Worm (Caenorhabditis elegans) whole organism, late embryonic: Measurements from ENCODE around the gene JC8.4.

Source experiments
- C08G9.2 ChIP-seq: sonication (generic microtip); optimal IDR thresholded peaks from 2 replicates; lab custom pipeline; 2016; ENCODE audit warnings: mild to moderate bottlenecking, missing genetic modification characterization, moderate library complexity, missing compliant biosample characterization
- C38D4.7 ChIP-seq: fragments of 200-800 bp; sonication (Bioruptor generic); optimal IDR thresholded peaks from 2 replicates; lab custom pipeline; 2018; ENCODE audit warnings: mild to moderate bottlenecking, missing genetic modification characterization, moderate library complexity, missing compliant biosample characterization
- F13H6.1 ChIP-seq: sonication (generic microtip); optimal IDR thresholded peaks from 2 replicates; lab custom pipeline; 2016; ENCODE audit warnings: missing genetic modification characterization, missing compliant biosample characterization
- K09A11.1 ChIP-seq: sonication (generic microtip); optimal IDR thresholded peaks from 2 replicates; lab custom pipeline; 2017; ENCODE audit warnings: antibody characterized with exemption, mild to moderate bottlenecking, missing genetic modification characterization, missing compliant biosample characterization; ENCODE audit not compliant: insufficient read depth
- ahr-1 ChIP-seq: sonication (generic microtip); optimal IDR thresholded peaks from 2 replicates; lab custom pipeline; 2016; ENCODE audit warnings: missing genetic modification characterization, missing compliant biosample characterization
- ama-1 ChIP-seq: fragments of 150-350 bp; optimal IDR thresholded peaks from 2 replicates; lab custom pipeline; 2014
- ceh-14 ChIP-seq: sonication (generic microtip); optimal IDR thresholded peaks from 2 replicates; lab custom pipeline; 2016; ENCODE audit warnings: missing genotype, missing genetic modification characterization, missing compliant biosample characterization
- ceh-18 ChIP-seq: sonication (generic microtip); optimal IDR thresholded peaks from 2 replicates; lab custom pipeline; 2016; ENCODE audit warnings: missing genetic modification characterization, missing compliant biosample characterization
- ceh-19 ChIP-seq: fragments of 200-800 bp; sonication (Bioruptor generic); optimal IDR thresholded peaks from 2 replicates; lab custom pipeline; 2018; ENCODE audit warnings: mild to moderate bottlenecking, missing genetic modification characterization, missing compliant biosample characterization
- ceh-2 ChIP-seq: sonication (generic microtip); optimal IDR thresholded peaks from 2 replicates; lab custom pipeline; 2016; ENCODE audit warnings: missing genotype, missing genetic modification characterization, missing compliant biosample characterization
- ceh-22 ChIP-seq: sonication (generic microtip); optimal IDR thresholded peaks from 2 replicates; lab custom pipeline; 2017; ENCODE audit warnings: missing biosample characterization, missing genetic modification characterization
- ceh-24 ChIP-seq: sonication (generic microtip); optimal IDR thresholded peaks from 2 replicates; lab custom pipeline; 2016; ENCODE audit warnings: mild to moderate bottlenecking, missing genetic modification characterization, missing compliant biosample characterization
- ceh-30 ChIP-seq: fragments of 150-350 bp; optimal IDR thresholded peaks from 2 replicates; lab custom pipeline; 2014; ENCODE audit warnings: missing biosample characterization, missing genetic modification characterization
- ceh-34 ChIP-seq: sonication (generic microtip); optimal IDR thresholded peaks from 2 replicates; lab custom pipeline; 2016; ENCODE audit warnings: mild to moderate bottlenecking, missing genetic modification characterization, missing compliant biosample characterization
- ceh-45 ChIP-seq: fragments of 200-800 bp; sonication (Bioruptor generic); IDR thresholded peaks from 2 replicates; pipeline ENCODE4 v1.3.6; 2022; ENCODE audit warnings: missing genetic modification reagents, missing genetic modification characterization, missing compliant biosample characterization
- ceh-48 ChIP-seq: sonication (generic microtip); optimal IDR thresholded peaks from 2 replicates; lab custom pipeline; 2016; ENCODE audit warnings: missing genetic modification characterization, inconsistent platforms, missing compliant biosample characterization
- che-1 ChIP-seq: sonication (generic microtip); optimal IDR thresholded peaks from 2 replicates; lab custom pipeline; 2016; ENCODE audit warnings: mild to moderate bottlenecking, missing genetic modification characterization, missing compliant biosample characterization
- elt-4 ChIP-seq: sonication (generic microtip); optimal IDR thresholded peaks from 2 replicates; lab custom pipeline; 2016; ENCODE audit warnings: missing genetic modification characterization, missing compliant biosample characterization
- ets-4 ChIP-seq: sonication (generic microtip); optimal IDR thresholded peaks from 2 replicates; lab custom pipeline; 2016; ENCODE audit warnings: missing genetic modification characterization, missing compliant biosample characterization
- eyg-1 ChIP-seq: sonication (generic microtip); optimal IDR thresholded peaks from 2 replicates; lab custom pipeline; 2016; ENCODE audit warnings: missing genotype, missing genetic modification characterization, missing compliant biosample characterization
- fax-1 ChIP-seq: sonication (generic microtip); optimal IDR thresholded peaks from 2 replicates; lab custom pipeline; 2016; ENCODE audit warnings: missing genotype, missing genetic modification characterization, missing compliant biosample characterization
- fkh-10 ChIP-seq: fragments of 150-350 bp; optimal IDR thresholded peaks from 2 replicates; lab custom pipeline; 2014; ENCODE audit warnings: missing biosample characterization, missing genetic modification reagents, missing genetic modification characterization
- fkh-6 ChIP-seq: sonication (generic microtip); optimal IDR thresholded peaks from 2 replicates; lab custom pipeline; 2016; ENCODE audit warnings: missing genetic modification characterization, missing compliant biosample characterization
- gmeb-2 ChIP-seq: sonication (generic microtip); optimal IDR thresholded peaks from 2 replicates; lab custom pipeline; 2016; ENCODE audit warnings: missing genetic modification characterization, inconsistent platforms, missing compliant biosample characterization
- hlh-13 ChIP-seq: fragments of 200-800 bp; sonication (Bioruptor generic); optimal IDR thresholded peaks from 2 replicates; lab custom pipeline; 2018; ENCODE audit warnings: mild to moderate bottlenecking, missing genetic modification characterization, missing compliant biosample characterization
- hlh-15 ChIP-seq: sonication (generic microtip); optimal IDR thresholded peaks from 2 replicates; lab custom pipeline; 2016; ENCODE audit warnings: missing genetic modification characterization, missing compliant biosample characterization
- hlh-30 ChIP-seq: sonication (generic microtip); optimal IDR thresholded peaks from 2 replicates; lab custom pipeline; 2017; ENCODE audit warnings: antibody characterized with exemption, missing genetic modification characterization, missing compliant biosample characterization; ENCODE audit not compliant: insufficient read depth
- hlh-6 ChIP-seq: sonication (generic microtip); optimal IDR thresholded peaks from 2 replicates; lab custom pipeline; 2016; ENCODE audit warnings: missing genotype, missing genetic modification characterization, missing compliant biosample characterization
- hlh-8 ChIP-seq: sonication (generic microtip); optimal IDR thresholded peaks from 2 replicates; lab custom pipeline; 2016; ENCODE audit warnings: missing genotype, missing genetic modification characterization, missing compliant biosample characterization
- lim-6 ChIP-seq: sonication (generic microtip); optimal IDR thresholded peaks from 2 replicates; lab custom pipeline; 2016; ENCODE audit warnings: missing genetic modification characterization, missing compliant biosample characterization
- mec-3 ChIP-seq: sonication (generic microtip); optimal IDR thresholded peaks from 2 replicates; lab custom pipeline; 2016; ENCODE audit warnings: borderline replicate concordance, missing genetic modification characterization, missing compliant biosample characterization
- nfya-1 ChIP-seq: sonication (generic microtip); optimal IDR thresholded peaks from 2 replicates; lab custom pipeline; 2017; ENCODE audit warnings: missing genetic modification characterization, mild to moderate bottlenecking, missing compliant biosample characterization, antibody characterized with exemption, moderate library complexity
- nhr-11 ChIP-seq: fragments of 150-350 bp; optimal IDR thresholded peaks from 2 replicates; lab custom pipeline; 2014; ENCODE audit warnings: missing biosample characterization, missing genetic modification characterization
- npax-4 ChIP-seq: sonication (generic microtip); optimal IDR thresholded peaks from 2 replicates; lab custom pipeline; 2016; ENCODE audit warnings: missing genetic modification characterization, missing compliant biosample characterization
- odd-2 ChIP-seq: sonication (generic microtip); optimal IDR thresholded peaks from 2 replicates; lab custom pipeline; 2017; ENCODE audit warnings: antibody characterized with exemption, mild to moderate bottlenecking, missing genetic modification characterization, missing compliant biosample characterization
- pag-3 ChIP-seq: sonication (generic microtip); optimal IDR thresholded peaks from 2 replicates; lab custom pipeline; 2016; ENCODE audit warnings: missing compliant biosample characterization, missing genetic modification characterization, borderline replicate concordance
- pqm-1 ChIP-seq: sonication (generic microtip); optimal IDR thresholded peaks from 2 replicates; lab custom pipeline; 2016; ENCODE audit warnings: missing genetic modification characterization, missing compliant biosample characterization
- rnt-1 ChIP-seq: sonication (generic microtip); optimal IDR thresholded peaks from 2 replicates; lab custom pipeline; 2016; ENCODE audit warnings: missing genetic modification characterization, missing compliant biosample characterization
- sox-4 ChIP-seq: sonication (generic microtip); optimal IDR thresholded peaks from 2 replicates; lab custom pipeline; 2017; ENCODE audit warnings: mild to moderate bottlenecking, missing genetic modification characterization, inconsistent platforms, missing compliant biosample characterization
- ttx-3 ChIP-seq: sonication (generic microtip); optimal IDR thresholded peaks from 2 replicates; lab custom pipeline; 2016; ENCODE audit warnings: missing genetic modification reagents, missing genetic modification characterization, missing compliant biosample characterization
- unc-42 ChIP-seq: sonication (generic microtip); optimal IDR thresholded peaks from 2 replicates; lab custom pipeline; 2016; ENCODE audit warnings: missing genotype, missing genetic modification characterization, missing compliant biosample characterization
- unc-86 ChIP-seq: sonication (generic microtip); optimal IDR thresholded peaks from 2 replicates; lab custom pipeline; 2016; ENCODE audit warnings: missing genetic modification characterization, missing compliant biosample characterization
- ztf-16 ChIP-seq: sonication (generic microtip); optimal IDR thresholded peaks from 2 replicates; lab custom pipeline; 2017; ENCODE audit warnings: missing genetic modification characterization, missing compliant biosample characterization

Gene JC8.4

DNA sequence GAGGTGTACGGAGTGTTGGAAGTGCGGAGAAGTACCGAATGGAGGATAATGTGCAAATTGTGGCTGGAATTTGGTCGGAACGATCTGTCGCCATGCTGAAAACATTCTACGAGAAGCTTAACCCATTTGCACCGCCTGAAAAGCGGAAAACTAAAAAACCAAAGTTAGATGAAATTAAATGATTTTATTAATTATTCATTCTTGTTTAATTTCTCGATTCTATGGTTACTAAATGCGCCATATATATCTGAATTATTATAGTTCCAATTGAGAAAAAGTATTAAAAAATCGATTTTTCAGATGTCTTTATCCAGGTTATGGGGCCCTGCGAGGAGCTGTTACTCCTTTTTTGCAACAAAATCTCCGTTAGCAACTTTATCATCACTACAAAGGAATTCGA is 549 bp downstream of the JC8.4 start, which contains the start of gene cox-11:
Gene cox-11, plus strand, starts transcription at position 301 of the 400 bp plus-strand sequence.
- TF ChIP-seq C38D4.7: no peak
- TF ChIP-seq unc-86 (tag; lab: Kevin White, UChicago): no peak
- no peak for TF ChIP-seq odd-2 (tag; lab: Kevin White, UChicago)
- no peak for TF ChIP-seq ama-1
- no peak for TF ChIP-seq ceh-22 (tag; lab: Kevin White, UChicago)
- TF ChIP-seq ceh-30: no peak
- no peak for TF ChIP-seq ceh-45 (GFP tag; lab: Robert Waterston, UW)
- no peak for TF ChIP-seq hlh-13 (GFP tag; lab: Kevin White, UChicago)
- TF ChIP-seq gmeb-2 (tag; lab: Kevin White, UChicago): no peak
- no peak for TF ChIP-seq fkh-6
- no peak for TF ChIP-seq fax-1 (tag; lab: Kevin White, UChicago)
- TF ChIP-seq hlh-6 (tag; lab: Kevin White, UChicago): no peak
- no peak for TF ChIP-seq unc-42
- TF ChIP-seq eyg-1 (tag; lab: Kevin White, UChicago): no peak

- TF ChIP-seq unc-86 (tag; lab: Kevin White, UChicago) (no peak), che-1 (tag; lab: Kevin White, UChicago) (no peak), rnt-1 (tag; lab: Kevin White, UChicago) (no peak), mec-3 (tag; lab: Kevin White, UChicago) (no peak), ceh-18 (tag; lab: Kevin White, UChicago) (no peak)
Measured at ce11 chrIV:13246961-13247360, 3.5 kb downstream of the JC8.4 start, which contains the start of gene JC8.7. Gene JC8.7, plus strand, starts transcription at chrIV:13247261.

ce11 chrIV:13247780-13248179 is 4.3 kb downstream of the JC8.4 start:
- no peak for TF ChIP-seq F13H6.1
- no peak for TF ChIP-seq npax-4 (tag; lab: Kevin White, UChicago)
- TF ChIP-seq ceh-18 (tag; lab: Kevin White, UChicago): no peak
- no peak for TF ChIP-seq C08G9.2 (tag; lab: Kevin White, UChicago)
- TF ChIP-seq nhr-11 (tag; lab: Kevin White, UChicago): no peak
- no peak for TF ChIP-seq ets-4 (tag; lab: Kevin White, UChicago)
- no peak for TF ChIP-seq che-1 (tag; lab: Kevin White, UChicago)
- no peak for TF ChIP-seq ttx-3 (tag; lab: Kevin White, UChicago)
- no peak for TF ChIP-seq rnt-1 (tag; lab: Kevin White, UChicago)
- TF ChIP-seq ceh-19 (GFP tag; lab: Kevin White, UChicago): no peak
- no peak for TF ChIP-seq lim-6 (tag; lab: Kevin White, UChicago)
- no peak for TF ChIP-seq fkh-10
- no peak for TF ChIP-seq ceh-34 (tag; lab: Kevin White, UChicago)
- TF ChIP-seq ceh-24: no peak
- no peak for TF ChIP-seq hlh-8 (tag; lab: Kevin White, UChicago)
- no peak for TF ChIP-seq K09A11.1 (tag; lab: Kevin White, UChicago)
- TF ChIP-seq elt-4 (tag; lab: Kevin White, UChicago): no peak

DNA sequence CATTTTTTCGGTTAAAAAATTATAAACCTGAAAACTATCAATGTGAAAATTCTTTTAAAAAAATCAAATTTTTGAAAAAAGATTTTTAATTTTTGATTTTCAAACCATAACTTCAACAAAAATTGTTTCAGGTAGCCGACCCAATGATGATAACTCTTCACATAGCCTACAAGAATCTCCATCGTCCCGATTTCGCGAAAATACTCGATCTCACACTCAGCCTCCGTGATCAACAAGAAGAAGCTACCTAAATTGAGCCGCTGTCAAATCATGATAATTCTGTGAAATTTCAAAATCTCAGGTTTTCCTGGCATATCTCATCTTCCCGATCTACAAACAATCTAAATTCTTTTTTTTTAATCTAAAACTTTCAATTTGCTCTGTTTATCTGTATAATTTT is 6.8 kb downstream of the JC8.4 start:
- TF ChIP-seq sox-4 (tag; lab: Kevin White, UChicago) (no peak), ceh-22 (tag; lab: Kevin White, UChicago) (no peak), ceh-19 (GFP tag; lab: Kevin White, UChicago) (no peak), ceh-14 (no peak)

DNA sequence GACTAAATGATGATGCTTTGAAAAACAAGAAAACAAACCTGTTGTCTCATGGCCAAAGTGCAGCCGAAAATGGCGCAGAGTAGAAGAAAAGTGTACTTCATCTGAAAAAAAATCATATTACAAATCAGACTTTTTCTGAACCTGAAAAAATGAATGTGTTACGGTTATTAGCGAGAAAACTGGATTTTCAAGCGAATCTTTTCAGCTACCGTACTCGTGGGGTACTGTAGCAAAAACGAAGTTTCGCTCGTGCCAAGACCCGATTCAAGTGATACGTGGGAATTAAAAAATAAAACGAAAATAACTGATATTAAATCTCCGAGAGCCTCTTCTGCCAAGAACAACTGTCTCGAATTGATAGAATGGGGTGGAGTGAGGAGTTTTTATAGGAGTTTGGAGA is 8.7 kb downstream of the JC8.4 start, which contains the start of gene ttr-51:
Gene ttr-51, minus strand, starts transcription at position 101 of the 400 bp plus-strand sequence.
- TF ChIP-seq ahr-1 (no peak), fax-1 (tag; lab: Kevin White, UChicago) (no peak), ztf-16 (tag; lab: Kevin White, UChicago) (no peak), hlh-30 (tag; lab: Kevin White, UChicago) (no peak), hlh-15 (tag; lab: Kevin White, UChicago) (no peak), elt-4 (tag; lab: Kevin White, UChicago) (no peak), ets-4 (tag; lab: Kevin White, UChicago) (no peak), nfya-1 (tag; lab: Kevin White, UChicago) (no peak), pag-3 (tag; lab: Kevin White, UChicago) (no peak), ceh-2 (tag; lab: Kevin White, UChicago) (no peak), ceh-48 (tag; lab: Kevin White, UChicago) (no peak), pqm-1 (tag; lab: Kevin White, UChicago) (no peak), ceh-22 (tag; lab: Kevin White, UChicago) (no peak)
